Fruit fly (Drosophila melanogaster) whole organism, embryonic: ENCODE data around the gene halo.
A peak's percentile ranks its signal among the peaks of the same experiment; 100 is the strongest.

Source experiments
- Antp ChIP-seq: fragments of 200-800 bp; sonication (Bioruptor generic); optimal IDR thresholded peaks from 3 replicates; lab custom pipeline; 2016; ENCODE audit warnings: missing biosample characterization, missing genetic modification characterization
- B-H1 ChIP-seq: fragments of 200-800 bp; sonication (Bioruptor generic); IDR thresholded peaks from 3 replicates; pipeline ENCODE4 v1.3.6; 2022; ENCODE audit warnings: missing biosample characterization, missing genetic modification characterization
- C15 ChIP-seq: fragments of 200-800 bp; sonication (Bioruptor generic); IDR thresholded peaks from 3 replicates; pipeline ENCODE4 v1.3.6; 2022; ENCODE audit warnings: missing biosample characterization, missing genetic modification characterization
- CG10274 ChIP-seq: fragments of 200-800 bp; sonication (Bioruptor generic); optimal IDR thresholded peaks from 3 replicates; lab custom pipeline; 2017; ENCODE audit warnings: missing biosample characterization, mild to moderate bottlenecking, missing genetic modification characterization
- CG11085 ChIP-seq: fragments of 200-800 bp; sonication (Bioruptor generic); IDR thresholded peaks from 2 replicates; pipeline ENCODE4 v1.3.6; 2022; ENCODE audit warnings: missing biosample characterization, missing genetic modification characterization
- CG13424 ChIP-seq: fragments of 200-800 bp; sonication (Bioruptor generic); optimal IDR thresholded peaks from 2 replicates; lab custom pipeline; 2019; ENCODE audit warnings: missing biosample characterization, mild to moderate bottlenecking, missing genetic modification characterization, moderate library complexity
- CG13894 ChIP-seq: fragments of 200-800 bp; sonication (Bioruptor generic); optimal IDR thresholded peaks from 3 replicates; lab custom pipeline; 2018; ENCODE audit warnings: missing biosample characterization, mild to moderate bottlenecking, missing genetic modification characterization, moderate library complexity
- CG14441 ChIP-seq: fragments of 200-800 bp; sonication (Bioruptor generic); IDR thresholded peaks from 2 replicates; pipeline ENCODE4 v1.3.6; 2022; ENCODE audit warnings: missing biosample characterization, missing genetic modification characterization
- CG14710 ChIP-seq: fragments of 200-800 bp; sonication (Bioruptor generic); optimal IDR thresholded peaks from 3 replicates; lab custom pipeline; 2019; ENCODE audit warnings: missing biosample characterization, mild to moderate bottlenecking, missing genetic modification characterization, moderate library complexity
- CG17912 ChIP-seq: fragments of 200-800 bp; sonication (Bioruptor generic); optimal IDR thresholded peaks from 2 replicates; lab custom pipeline; 2018; ENCODE audit warnings: missing biosample characterization, mild to moderate bottlenecking, missing genetic modification characterization
- CG18599 ChIP-seq: fragments of 200-800 bp; sonication (Bioruptor generic); optimal IDR thresholded peaks from 3 replicates; lab custom pipeline; 2017; ENCODE audit warnings: missing biosample characterization, missing genetic modification characterization, mild to moderate bottlenecking, moderate library complexity, missing genetic modification reagents
- CG2202 ChIP-seq: fragments of 200-800 bp; sonication (Bioruptor generic); optimal IDR thresholded peaks from 2 replicates; lab custom pipeline; 2018; ENCODE audit warnings: missing biosample characterization, mild to moderate bottlenecking, missing genetic modification characterization
- CG2678 ChIP-seq: fragments of 200-800 bp; sonication (Bioruptor generic); optimal IDR thresholded peaks from 3 replicates; lab custom pipeline; 2019; ENCODE audit warnings: missing biosample characterization, mild to moderate bottlenecking, missing genetic modification characterization, moderate library complexity
- CG2712 ChIP-seq: fragments of 200-800 bp; optimal IDR thresholded peaks from 3 replicates; lab custom pipeline; 2019; ENCODE audit warnings: missing biosample characterization, mild to moderate bottlenecking, missing genetic modification characterization, moderate library complexity
- CG34422 ChIP-seq: fragments of 200-800 bp; sonication (Bioruptor generic); IDR thresholded peaks from 3 replicates; pipeline ENCODE4 v1.3.6; 2022; ENCODE audit warnings: missing biosample characterization, missing genetic modification characterization
- CG4424 ChIP-seq: fragments of 200-800 bp; sonication (Bioruptor generic); optimal IDR thresholded peaks from 3 replicates; lab custom pipeline; 2016; ENCODE audit warnings: missing biosample characterization, missing genetic modification characterization
- CG6654 ChIP-seq: fragments of 200-800 bp; sonication (Bioruptor generic); optimal IDR thresholded peaks from 2 replicates; lab custom pipeline; 2017; ENCODE audit warnings: missing biosample characterization, mild to moderate bottlenecking, missing genetic modification characterization
- CG6689 ChIP-seq: fragments of 200-800 bp; sonication (Bioruptor generic); IDR thresholded peaks from 2 replicates; pipeline ENCODE4 v1.3.6; 2022; ENCODE audit warnings: missing biosample characterization, missing genetic modification characterization
- CG7357 ChIP-seq: fragments of 200-800 bp; sonication (Bioruptor generic); IDR thresholded peaks from 3 replicates; pipeline ENCODE4 v1.3.6; 2022; ENCODE audit warnings: missing biosample characterization, missing genetic modification characterization
- CG7928 ChIP-seq: fragments of 200-800 bp; sonication (Bioruptor generic); optimal IDR thresholded peaks from 2 replicates; lab custom pipeline; 2017; ENCODE audit warnings: missing biosample characterization, mild to moderate bottlenecking, missing genetic modification characterization
- CG8290 ChIP-seq, 3 experiments: fragments of 200-800 bp; sonication (Bioruptor generic); optimal IDR thresholded peaks; 2 replicates each; lab custom pipeline; 2016 to 2019; ENCODE audit warnings: missing biosample characterization in 3 of 3, missing genetic modification characterization in 3 of 3, mild to moderate bottlenecking in 2 of 3, moderate library complexity in 1 of 3
- CG8388 ChIP-seq: fragments of 200-800 bp; sonication (Bioruptor generic); optimal IDR thresholded peaks from 2 replicates; lab custom pipeline; 2019; ENCODE audit warnings: missing biosample characterization, mild to moderate bottlenecking, missing genetic modification characterization, moderate library complexity
- CG9215 ChIP-seq: fragments of 200-800 bp; sonication (Bioruptor generic); IDR thresholded peaks from 2 replicates; pipeline ENCODE4 v1.3.6; 2022; ENCODE audit warnings: missing biosample characterization, missing genetic modification characterization
- Drgx ChIP-seq: fragments of 200-800 bp; sonication (Bioruptor generic); IDR thresholded peaks from 2 replicates; pipeline ENCODE4 v1.3.6; 2022; ENCODE audit warnings: missing biosample characterization, missing genetic modification characterization
- Gug ChIP-seq: fragments of 200-800 bp; sonication (Bioruptor generic); IDR thresholded peaks from 4 replicates; pipeline ENCODE4 v1.3.6; 2022; ENCODE audit warnings: missing biosample characterization, missing genetic modification characterization
- Jarid2 ChIP-seq: fragments of 200-800 bp; sonication (Bioruptor generic); optimal IDR thresholded peaks from 3 replicates; lab custom pipeline; 2017; ENCODE audit warnings: mild to moderate bottlenecking, missing biosample characterization, missing genetic modification reagents, missing genetic modification characterization
- NC2α ChIP-seq: fragments of 200-800 bp; sonication (Bioruptor generic); optimal IDR thresholded peaks from 2 replicates; lab custom pipeline; 2016; ENCODE audit warnings: missing biosample characterization, missing genetic modification characterization
- ap ChIP-seq: fragments of 200-800 bp; sonication (Bioruptor generic); IDR thresholded peaks from 2 replicates; pipeline ENCODE4 v1.3.6; 2022; ENCODE audit warnings: missing biosample characterization, missing genetic modification characterization
- br ChIP-seq: fragments of >200 bp; optimal IDR thresholded peaks from 2 replicates; lab custom pipeline; 2017
- bsh ChIP-seq, 2 experiments: fragments of 200-800 bp; sonication (Bioruptor generic); optimal IDR thresholded peaks; 2 replicates each; lab custom pipeline; 2017 to 2018; ENCODE audit warnings: mild to moderate bottlenecking in 2 of 2, missing biosample characterization in 2 of 2, missing genetic modification characterization in 2 of 2, moderate library complexity in 1 of 2
- cwo ChIP-seq: fragments of 200-800 bp; sonication (Bioruptor generic); optimal IDR thresholded peaks from 3 replicates; lab custom pipeline; 2017; ENCODE audit warnings: missing biosample characterization, missing genetic modification characterization, mild to moderate bottlenecking, moderate library complexity, missing genetic modification reagents
- dimm ChIP-seq: fragments of 200-800 bp; sonication (Bioruptor generic); IDR thresholded peaks from 2 replicates; pipeline ENCODE4 v1.3.6; 2022; ENCODE audit warnings: missing biosample characterization, missing genetic modification characterization
- esg ChIP-seq: fragments of 200-800 bp; sonication (Bioruptor generic); conservative IDR thresholded peaks from 2 replicates; pipeline ENCODE4 v1.3.6; 2022; ENCODE audit warnings: missing biosample characterization, missing genetic modification characterization
- eve ChIP-seq, 2 experiments: fragments of >200 bp; optimal IDR thresholded peaks; 2 replicates each; lab custom pipeline; 2017; ENCODE audit warnings: missing biosample characterization in 2 of 2, missing genetic modification characterization in 2 of 2
- klu ChIP-seq: fragments of 200-800 bp; sonication (Bioruptor generic); IDR thresholded peaks from 2 replicates; pipeline ENCODE4 v1.3.6; 2022; ENCODE audit warnings: missing biosample characterization, missing genetic modification characterization
- kni ChIP-seq: fragments of 200-800 bp; sonication (Bioruptor generic); optimal IDR thresholded peaks from 3 replicates; lab custom pipeline; 2017; ENCODE audit warnings: mild to moderate bottlenecking, missing biosample characterization, missing genetic modification reagents, missing genetic modification characterization
- lab ChIP-seq: fragments of 200-800 bp; sonication (Bioruptor generic); optimal IDR thresholded peaks from 3 replicates; lab custom pipeline; 2017; ENCODE audit warnings: missing biosample characterization, missing genetic modification characterization, mild to moderate bottlenecking, moderate library complexity, missing genetic modification reagents
- lola ChIP-seq, 3 experiments: fragments of >200 bp in 2 of 3; fragments of 200-800 bp in 1 of 3; sonication (Bioruptor generic) in 1 of 3; optimal IDR thresholded peaks; 2 replicates each; lab custom pipeline; 2017 to 2019; ENCODE audit warnings: missing biosample characterization in 3 of 3, missing genetic modification characterization in 3 of 3, mild to moderate bottlenecking in 1 of 3, moderate library complexity in 1 of 3
- odd ChIP-seq: fragments of 200-800 bp; sonication (Bioruptor generic); optimal IDR thresholded peaks from 2 replicates; lab custom pipeline; 2017; ENCODE audit warnings: missing biosample characterization, mild to moderate bottlenecking, missing genetic modification characterization
- otp ChIP-seq: fragments of 200-800 bp; sonication (Bioruptor generic); IDR thresholded peaks from 3 replicates; pipeline ENCODE4, ENCODE4 v1.3.6; 2022; ENCODE audit warnings: missing biosample characterization, missing genetic modification characterization
- prd ChIP-seq, 3 experiments: fragments of >200 bp in 2 of 3; fragments of 200-800 bp in 1 of 3; sonication (Bioruptor generic) in 1 of 3; optimal IDR thresholded peaks in 2 of 3; IDR thresholded peaks in 1 of 3; 2 replicates in 2 of 3; 3 replicates in 1 of 3; pipeline versions ENCODE4 v1.3.6 to Lab custom; 2017 to 2022; ENCODE audit warnings: missing biosample characterization in 1 of 3, missing genetic modification characterization in 1 of 3
- stc ChIP-seq: fragments of 200-800 bp; sonication (Bioruptor generic); IDR thresholded peaks from 2 replicates; pipeline ENCODE4 v1.3.6; 2022; ENCODE audit warnings: missing biosample characterization, missing genetic modification characterization
- sug ChIP-seq: fragments of 200-800 bp; optimal IDR thresholded peaks from 2 replicates; lab custom pipeline; 2019; ENCODE audit warnings: missing biosample characterization, mild to moderate bottlenecking, missing genetic modification characterization, moderate library complexity
- twi ChIP-seq: fragments of 200-800 bp; optimal IDR thresholded peaks from 2 replicates; lab custom pipeline; 2019; ENCODE audit warnings: missing biosample characterization, mild to moderate bottlenecking, missing genetic modification characterization, moderate library complexity
- vvl ChIP-seq: fragments of 200-800 bp; sonication (Bioruptor generic); IDR thresholded peaks from 2 replicates; pipeline ENCODE4 v1.3.6; 2022; ENCODE audit warnings: missing biosample characterization, missing genetic modification characterization
- wdn ChIP-seq: fragments of 200-800 bp; sonication (Bioruptor generic); IDR thresholded peaks from 2 replicates; pipeline ENCODE4 v1.3.6; 2022; ENCODE audit warnings: missing biosample characterization, missing genetic modification characterization
- zen ChIP-seq: fragments of 200-800 bp; sonication (Bioruptor generic); optimal IDR thresholded peaks from 3 replicates; lab custom pipeline; 2018; ENCODE audit warnings: missing biosample characterization, mild to moderate bottlenecking, missing genetic modification characterization, moderate library complexity

The halo gene

dm6 chr2L:1485975-1486665, 31.8 kb downstream of the halo start (continued):
- no peak for TF ChIP-seq CG6654 (GFP tag; lab: Kevin White, UChicago)
- no peak for TF ChIP-seq odd (GFP tag; lab: Kevin White, UChicago)
- TF ChIP-seq Jarid2 (GFP tag; lab: Kevin White, UChicago): peak; percentile 14
- TF ChIP-seq lab (GFP tag; lab: Kevin White, UChicago): peak; percentile 26
- peak; percentile 97 for TF ChIP-seq CG10274 (GFP tag; lab: Kevin White, UChicago)
- peak; percentile 25; the same call in 1 of the 3 replicates for TF ChIP-seq B-H1 (GFP tag; lab: Robert Waterston, UW)
- peak; percentile 49 for TF ChIP-seq twi (tag; lab: Kevin White, UChicago)
- TF ChIP-seq ap: 0 out of 2 replicates have a peak, but pooled peaks have one; percentile 12
- peak; percentile 24 for TF ChIP-seq CG13894
- TF ChIP-seq CG14710 (tag; lab: Kevin White, UChicago): no peak
- TF ChIP-seq CG14441 (GFP tag; lab: Robert Waterston, UW): peak; percentile 70
- 0 out of 2 replicates have a peak, but pooled peaks have one; percentile 25 for TF ChIP-seq vvl
- TF ChIP-seq Gug: peak; percentile 59; the same call in 3 of the 4 replicates
- no peak for TF ChIP-seq kni (GFP tag; lab: Kevin White, UChicago)
- TF ChIP-seq CG2712 (tag; lab: Kevin White, UChicago): peak; percentile 27
- TF ChIP-seq otp: 0 out of 3 replicates have a peak, but pooled peaks have one; percentile 9
- peak in 1 of 2 experiments; percentile 37 for TF ChIP-seq eve (GFP tag; optimal IDR thresholded peaks at IDR 0.05; lab: Kevin White, UChicago)
- peak; percentile 10; the same call in 1 of the 2 replicates for TF ChIP-seq CG9215
- TF ChIP-seq sug: no peak
- TF ChIP-seq CG11085 (GFP tag; lab: Robert Waterston, UW): no peak
- no peak for TF ChIP-seq CG13424 (tag; lab: Kevin White, UChicago)
- no peak for TF ChIP-seq CG17912 (GFP tag; lab: Kevin White, UChicago)
- peak; percentile 44; the same call in 1 of the 2 replicates for TF ChIP-seq CG6689
- peak in 1 of 2 experiments; percentile 29 for TF ChIP-seq bsh (GFP tag; optimal IDR thresholded peaks at IDR 0.05; lab: Kevin White, UChicago)
- TF ChIP-seq dimm (GFP tag; lab: Robert Waterston, UW): 0 out of 2 replicates have a peak, but pooled peaks have one; percentile 19
- TF ChIP-seq CG8290 (GFP tag; optimal IDR thresholded peaks at IDR 0.05; lab: Kevin White, UChicago): no peak
- peak in 1 of 2 experiments; percentile 28 for TF ChIP-seq CG8290 (tag; optimal IDR thresholded peaks at IDR 0.05; lab: Kevin White, UChicago)
- no peak for TF ChIP-seq CG7928 (GFP tag; lab: Kevin White, UChicago)
- TF ChIP-seq zen: peak; percentile 15
- TF ChIP-seq CG7357 (GFP tag; lab: Robert Waterston, UW): no peak
- no peak for TF ChIP-seq NC2α
- TF ChIP-seq br (lab: Kevin White, UChicago): no peak
- 0 out of 3 replicates have a peak, but pooled peaks have one; percentile 42 for TF ChIP-seq C15
- peak; percentile 82 for TF ChIP-seq Drgx (GFP tag; lab: Robert Waterston, UW)
- peak; percentile 45 for TF ChIP-seq CG2678
- 0 out of 2 replicates have a peak, but pooled peaks have one; percentile 7 for TF ChIP-seq esg (GFP tag; lab: Robert Waterston, UW)
- TF ChIP-seq klu (GFP tag; lab: Robert Waterston, UW): no peak
- peak; percentile 63; the same call in 1 of the 2 replicates for TF ChIP-seq stc (GFP tag; lab: Robert Waterston, UW)
- TF ChIP-seq wdn (GFP tag; lab: Robert Waterston, UW): no peak
- TF ChIP-seq Antp (GFP tag; lab: Kevin White, UChicago): peak; percentile 6
- peak; percentile 15 for TF ChIP-seq cwo (GFP tag; lab: Kevin White, UChicago)
- no peak for TF ChIP-seq lola (GFP tag; optimal IDR thresholded peaks at IDR 0.05; lab: Kevin White, UChicago)
- peak; percentile 88 for TF ChIP-seq CG8388 (GFP tag; lab: Kevin White, UChicago)
- TF ChIP-seq CG34422: peak; percentile 36; the same call in 2 of the 3 replicates
- no peak for TF ChIP-seq prd (optimal IDR thresholded peaks at IDR 0.05; lab: Kevin White, UChicago)
- peak; percentile 70 for TF ChIP-seq prd (GFP tag; IDR thresholded peaks at IDR 0.05; lab: Robert Waterston, UW)
- TF ChIP-seq CG4424 (GFP tag; lab: Kevin White, UChicago): peak; percentile 13
- TF ChIP-seq CG18599: peak; percentile 23
- TF ChIP-seq CG2202: no peak
